Worm (Caenorhabditis elegans): ENCODE results near the gene F40G12.7.

DNA sequence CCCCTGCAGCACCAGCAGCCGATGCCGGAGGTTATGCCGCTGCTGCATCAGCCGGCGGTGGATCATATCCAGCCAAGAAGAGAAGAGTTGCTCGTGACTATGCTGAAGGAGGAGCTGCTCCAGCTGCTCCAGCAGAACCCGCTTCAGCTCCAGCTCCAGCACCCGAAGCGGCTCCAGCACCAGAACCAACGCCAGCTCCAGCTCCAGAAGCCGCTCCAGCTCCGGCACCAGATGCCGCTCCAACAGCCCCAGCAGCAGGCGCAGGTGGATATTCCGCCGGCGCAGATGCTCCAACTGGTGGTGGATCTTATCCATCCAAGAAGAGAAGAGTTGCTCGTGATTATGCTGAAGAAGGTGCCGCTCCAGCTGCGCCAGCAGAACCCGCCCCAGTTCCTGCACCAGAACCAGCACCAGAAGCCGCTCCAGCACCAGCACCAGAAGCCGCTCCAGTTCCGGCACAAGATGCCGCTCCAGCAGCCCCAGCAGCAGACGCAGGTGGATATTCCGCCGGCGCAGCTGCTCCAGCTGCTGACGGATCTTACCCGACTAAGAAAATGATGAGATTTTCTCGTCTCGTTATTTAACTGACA, 46.5 kb downstream of the F40G12.7 start:
- peak; percentile 24; the same call in 1 of the 2 replicates for TF ChIP-seq dmd-9 (GFP tag; IDR thresholded peaks at IDR 0.05)
- no peak for TF ChIP-seq ceh-28 (tag; optimal IDR thresholded peaks at IDR 0.05)
- TF ChIP-seq snpc-1.2 (GFP tag; IDR thresholded peaks at IDR 0.05), result no peak
- TF ChIP-seq ama-1 (optimal IDR thresholded peaks at IDR 0.05), result no peak
- no peak for TF ChIP-seq nhr-76 (tag; optimal IDR thresholded peaks at IDR 0.05)
- no peak for TF ChIP-seq lin-29 (GFP tag; IDR thresholded peaks at IDR 0.05)
- TF ChIP-seq aha-1 (tag), result no peak
- TF ChIP-seq nhr-77 (tag; optimal IDR thresholded peaks at IDR 0.05), result no peak
- no peak for TF ChIP-seq unc-130 (GFP tag; optimal IDR thresholded peaks at IDR 0.05)
- TF ChIP-seq hlh-30 (tag; optimal IDR thresholded peaks at IDR 0.05; ENCODE audit: insufficient read depth), result no peak
- TF ChIP-seq fkh-10 (GFP tag; optimal IDR thresholded peaks at IDR 0.05), result no peak
- TF ChIP-seq mxl-3 (GFP tag; optimal IDR thresholded peaks at IDR 0.05), result no peak
- TF ChIP-seq madf-9 (GFP tag; conservative IDR thresholded peaks at IDR 0.05), result no peak
